Worm (Caenorhabditis elegans): ENCODE measurements around the gene R10H10.4.

The R10H10.4 gene

DNA sequence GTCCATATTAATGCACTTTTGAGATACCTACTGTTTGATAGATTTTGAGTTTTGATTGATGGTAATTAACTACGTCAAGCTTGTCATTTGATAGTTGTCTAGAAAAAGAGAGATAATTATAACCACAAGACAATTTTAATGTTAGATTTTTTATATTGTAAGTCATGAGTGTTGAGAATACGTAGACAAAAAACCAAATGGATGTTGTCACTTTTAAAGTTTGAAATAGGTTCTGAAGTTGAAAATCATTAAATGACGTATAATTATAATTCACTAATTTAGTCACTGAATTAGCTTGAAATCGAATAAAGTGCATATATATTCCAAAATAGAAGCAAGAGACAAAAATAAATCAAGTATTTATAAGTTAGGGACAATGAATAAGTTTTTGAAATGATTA, 42.4 kb upstream of the R10H10.4 start:
- no peak for TF ChIP-seq ztf-16 (tag; optimal IDR thresholded peaks at IDR 0.05)
- no peak for TF ChIP-seq sdc-2 (tag; optimal IDR thresholded peaks at IDR 0.05)
- TF ChIP-seq gmeb-2 (tag; optimal IDR thresholded peaks at IDR 0.05): no peak
- TF ChIP-seq ceh-31 (tag; optimal IDR thresholded peaks at IDR 0.05): no peak
- no peak for TF ChIP-seq dve-1 (tag; optimal IDR thresholded peaks at IDR 0.05)
- TF ChIP-seq fax-1 (tag; optimal IDR thresholded peaks at IDR 0.05): no peak
- no peak for TF ChIP-seq ceh-45 (GFP tag; IDR thresholded peaks at IDR 0.05)
- TF ChIP-seq T23F11.4 (GFP tag; optimal IDR thresholded peaks at IDR 0.05): no peak
- no peak for TF ChIP-seq mec-3 (tag; optimal IDR thresholded peaks at IDR 0.05; ENCODE audit: borderline replicate concordance)
- no peak for TF ChIP-seq sox-2 (GFP tag; IDR thresholded peaks at IDR 0.05)
- TF ChIP-seq sox-4 (tag; optimal IDR thresholded peaks at IDR 0.05): no peak
- TF ChIP-seq K02D7.2 (tag; optimal IDR thresholded peaks at IDR 0.05): no peak

ce11 chrIV:10436401-10436800, 41.6 kb upstream of the R10H10.4 start, which contains the start of gene ins-1:
Gene ins-1, plus strand, starts transcription at chrIV:10436701.
- no peak for TF ChIP-seq ceh-2 (tag; optimal IDR thresholded peaks at IDR 0.05)
- TF ChIP-seq pha-4 (tag; optimal IDR thresholded peaks at IDR 0.05): no peak
- TF ChIP-seq lim-6 (tag; optimal IDR thresholded peaks at IDR 0.05): no peak
- TF ChIP-seq hlh-30 (tag; optimal IDR thresholded peaks at IDR 0.05; ENCODE audit: insufficient read depth): no peak
- no peak for TF ChIP-seq madf-2 (tag; optimal IDR thresholded peaks at IDR 0.05)
- no peak for TF ChIP-seq hlh-13 (GFP tag; optimal IDR thresholded peaks at IDR 0.05)
- no peak for TF ChIP-seq F13H6.1 (tag; optimal IDR thresholded peaks at IDR 0.05)
- no peak for TF ChIP-seq ceh-22 (tag; optimal IDR thresholded peaks at IDR 0.05)
- no peak for TF ChIP-seq ama-1 (optimal IDR thresholded peaks at IDR 0.05)
- no peak for TF ChIP-seq unc-86 (tag; optimal IDR thresholded peaks at IDR 0.05)
- TF ChIP-seq nfya-1 (tag; optimal IDR thresholded peaks at IDR 0.05): no peak

ce11 chrIV:10430507-10430906, 35.7 kb upstream of the R10H10.4 start:
- TF ChIP-seq ceh-45 (GFP tag; IDR thresholded peaks at IDR 0.05) (no peak), che-1 (tag; optimal IDR thresholded peaks at IDR 0.05) (no peak), hlh-6 (tag; optimal IDR thresholded peaks at IDR 0.05) (no peak), unc-42 (tag; optimal IDR thresholded peaks at IDR 0.05) (no peak), F13H6.1 (tag; optimal IDR thresholded peaks at IDR 0.05) (no peak), fkh-10 (GFP tag; optimal IDR thresholded peaks at IDR 0.05) (no peak), K09A11.1 (tag; optimal IDR thresholded peaks at IDR 0.05; ENCODE audit: insufficient read depth) (no peak), eyg-1 (tag; optimal IDR thresholded peaks at IDR 0.05) (no peak), Y22D7AL.16 (tag; optimal IDR thresholded peaks at IDR 0.05) (no peak), C38D4.7 (GFP tag; optimal IDR thresholded peaks at IDR 0.05) (no peak), nhr-232 (tag; optimal IDR thresholded peaks at IDR 0.05) (no peak), ceh-19 (GFP tag; optimal IDR thresholded peaks at IDR 0.05) (no peak), ceh-14 (tag; optimal IDR thresholded peaks at IDR 0.05) (no peak), unc-3 (GFP tag; conservative IDR thresholded peaks at IDR 0.05) (no peak), unc-3 (tag; optimal IDR thresholded peaks at IDR 0.05) (no peak), unc-86 (tag; optimal IDR thresholded peaks at IDR 0.05) (no peak), npax-4 (tag; optimal IDR thresholded peaks at IDR 0.05) (no peak), hlh-13 (GFP tag; optimal IDR thresholded peaks at IDR 0.05) (no peak)

DNA sequence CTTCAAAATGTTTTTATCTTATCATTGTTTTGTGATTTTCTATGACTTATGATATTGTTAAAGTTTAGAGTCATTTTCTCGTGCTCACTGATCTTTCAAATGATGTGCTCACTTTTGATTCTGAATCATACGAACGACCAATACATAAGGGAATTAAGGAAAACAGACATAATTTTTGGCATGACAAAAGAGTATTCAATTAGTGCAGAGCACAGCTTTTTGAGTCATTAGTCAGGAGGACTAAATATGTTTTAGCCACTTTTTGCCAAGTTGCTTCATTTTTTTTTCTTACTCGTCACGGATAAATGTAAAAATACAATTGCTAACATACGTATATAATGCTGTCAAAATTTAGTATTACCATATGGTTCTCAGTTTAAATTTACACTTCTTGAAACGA, 34.4 kb upstream of the R10H10.4 start, which contains the start of gene F13B12.2:
Gene F13B12.2 (minus strand): TSS at position 2 of the 400 bp plus-strand sequence.
- TF ChIP-seq ref-2 (tag; optimal IDR thresholded peaks at IDR 0.05): no peak
- no peak for TF ChIP-seq zip-5 (tag; optimal IDR thresholded peaks at IDR 0.05)
- no peak for TF ChIP-seq dmd-4 (tag; optimal IDR thresholded peaks at IDR 0.05; ENCODE audit: borderline replicate concordance)
- TF ChIP-seq elt-4 (tag; optimal IDR thresholded peaks at IDR 0.05): no peak
- TF ChIP-seq dve-1 (tag; optimal IDR thresholded peaks at IDR 0.05): no peak
- no peak for TF ChIP-seq odd-2 (tag; optimal IDR thresholded peaks at IDR 0.05)
- no peak for TF ChIP-seq lim-6 (tag; optimal IDR thresholded peaks at IDR 0.05)
- TF ChIP-seq K02D7.2 (tag; optimal IDR thresholded peaks at IDR 0.05): no peak
- TF ChIP-seq T23F11.4 (GFP tag; optimal IDR thresholded peaks at IDR 0.05): no peak
- TF ChIP-seq ceh-9 (tag; optimal IDR thresholded peaks at IDR 0.05): no peak
- TF ChIP-seq K09A11.1 (tag; optimal IDR thresholded peaks at IDR 0.05; ENCODE audit: insufficient read depth): no peak
- no peak for TF ChIP-seq hlh-30 (tag; optimal IDR thresholded peaks at IDR 0.05; ENCODE audit: insufficient read depth)
